Worm (Caenorhabditis elegans): ENCODE measurements around the gene F44E7.7.
"Not testable (repeated sequence)": the region's sequence is repeated elsewhere in the genome, so short reads cannot be mapped to it uniquely, and the experiment has no call there.

DNA sequence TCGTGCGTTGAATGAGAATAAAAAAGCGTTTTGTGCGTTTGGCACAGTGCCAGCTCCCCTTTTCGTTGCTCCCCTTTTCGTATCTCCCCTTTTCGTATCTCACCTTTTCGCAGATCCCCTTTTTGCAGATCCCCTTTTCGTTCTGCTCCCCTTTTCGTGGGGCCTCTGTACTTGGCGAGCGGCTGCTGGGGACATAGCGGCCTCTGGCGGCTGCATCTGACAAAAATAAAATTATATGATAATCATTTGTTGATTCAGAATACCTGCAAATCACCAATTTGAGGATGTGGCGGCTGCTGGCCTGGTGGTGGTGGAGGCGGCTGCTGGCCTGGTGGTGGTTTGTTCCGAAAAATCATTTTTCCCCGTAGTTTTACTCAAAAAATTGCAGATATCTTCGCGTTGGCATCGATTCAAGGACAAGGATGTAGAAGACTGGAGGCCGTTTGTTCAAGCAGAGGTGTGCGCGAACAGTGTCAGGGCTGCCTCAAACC lies 30.0 kb downstream of the F44E7.7 start, which contains the start of gene K09H11.11:
- not testable (repeated sequence) for TF ChIP-seq him-1, dao-5 (tag; optimal IDR thresholded peaks at IDR 0.05)

Data from whole organism, L4/young adult.